Worm (Caenorhabditis elegans) whole organism, young adult: ENCODE results near the gene mtm-3.
A peak's percentile ranks its signal among the peaks of the same experiment; 100 is the strongest.
"Not testable (repeated sequence)": the region's sequence is repeated elsewhere in the genome, so short reads cannot be mapped to it uniquely, and the experiment has no call there.

Experiments used
- B0019.2 ChIP-seq: fragments of 200-800 bp; sonication (Bioruptor generic); conservative IDR thresholded peaks from 2 replicates; pipeline ENCODE4 v1.3.6; 2022; ENCODE audit warnings: missing genetic modification reagents, missing genetic modification characterization, missing compliant biosample characterization
- C17E4.6 ChIP-seq: fragments of 200-800 bp; sonication (Bioruptor generic); IDR thresholded peaks from 2 replicates; pipeline ENCODE4 v1.3.6; 2022; ENCODE audit warnings: missing genetic modification reagents, missing genetic modification characterization, missing compliant biosample characterization
- D2030.7 ChIP-seq: fragments of 200-800 bp; sonication (Bioruptor generic); IDR thresholded peaks from 2 replicates; pipeline ENCODE4 v1.3.6; 2022; ENCODE audit warnings: missing genetic modification reagents, missing genetic modification characterization, missing compliant biosample characterization
- F22D6.2 ChIP-seq: sonication (generic microtip); optimal IDR thresholded peaks from 2 replicates; lab custom pipeline; 2016; ENCODE audit warnings: mild to moderate bottlenecking, missing genetic modification characterization, missing compliant biosample characterization
- F33H1.4 ChIP-seq: fragments of 200-800 bp; sonication (Bioruptor generic); IDR thresholded peaks from 2 replicates; pipeline ENCODE4 v1.3.6; 2022; ENCODE audit warnings: missing genetic modification reagents, missing genetic modification characterization, missing compliant biosample characterization
- Y53G8AR.9 ChIP-seq: fragments of 200-800 bp; sonication (Bioruptor generic); conservative IDR thresholded peaks from 2 replicates; pipeline ENCODE4 v1.3.6; 2022; ENCODE audit warnings: missing genetic modification reagents, missing genetic modification characterization, missing compliant biosample characterization
- Y95B8A.8 ChIP-seq: fragments of 200-800 bp; sonication (Bioruptor generic); IDR thresholded peaks from 2 replicates; pipeline ENCODE4 v1.3.6; 2022; ENCODE audit warnings: missing genetic modification reagents, missing genetic modification characterization, missing compliant biosample characterization
- attf-3 ChIP-seq: fragments of 200-800 bp; sonication (Bioruptor generic); conservative IDR thresholded peaks from 2 replicates; pipeline ENCODE4 v1.3.6; 2022; ENCODE audit warnings: missing genetic modification reagents, missing genetic modification characterization, missing compliant biosample characterization
- attf-6 ChIP-seq: fragments of 200-800 bp; sonication (Bioruptor generic); IDR thresholded peaks from 2 replicates; pipeline ENCODE4 v1.3.6; 2022; ENCODE audit warnings: missing genetic modification reagents, missing genetic modification characterization, missing compliant biosample characterization
- cebp-1 ChIP-seq, 2 experiments: fragments of 200-800 bp in 1 of 2; sonication (Bioruptor generic) in 1 of 2; sonication (generic microtip) in 1 of 2; IDR thresholded peaks in 1 of 2; optimal IDR thresholded peaks in 1 of 2; 2 replicates each; pipeline versions ENCODE4 v1.3.6 to Lab custom; 2017 to 2022; ENCODE audit warnings: missing compliant biosample characterization in 2 of 2, missing genetic modification characterization in 2 of 2, mild to moderate bottlenecking in 1 of 2, missing genetic modification reagents in 1 of 2, moderate library complexity in 1 of 2
- ceh-27 ChIP-seq: fragments of 200-800 bp; sonication (Bioruptor generic); optimal IDR thresholded peaks from 2 replicates; lab custom pipeline; 2018; ENCODE audit warnings: mild to moderate bottlenecking, missing genetic modification characterization, moderate library complexity, missing compliant biosample characterization
- ceh-91 ChIP-seq: fragments of 200-800 bp; sonication (Bioruptor generic); IDR thresholded peaks from 2 replicates; pipeline ENCODE4 v1.3.6; 2022; ENCODE audit warnings: missing genetic modification reagents, missing genetic modification characterization, missing compliant biosample characterization
- dox-1 ChIP-seq: fragments of 200-800 bp; sonication (Bioruptor generic); IDR thresholded peaks from 2 replicates; pipeline ENCODE4 v1.3.6; 2022; ENCODE audit warnings: missing genetic modification reagents, missing genetic modification characterization, missing compliant biosample characterization
- efl-1 ChIP-seq: fragments of 150-350 bp; optimal IDR thresholded peaks from 2 replicates; lab custom pipeline; 2014; ENCODE audit warnings: missing biosample characterization, missing genetic modification reagents, missing genetic modification characterization
- ekl-4 ChIP-seq: fragments of 200-800 bp; sonication (Bioruptor generic); IDR thresholded peaks from 2 replicates; pipeline ENCODE4 v1.3.6; 2022; ENCODE audit warnings: missing genetic modification reagents, missing genetic modification characterization, missing compliant biosample characterization
- hlh-26 ChIP-seq: fragments of 200-800 bp; sonication (Bioruptor generic); conservative IDR thresholded peaks from 2 replicates; pipeline ENCODE4 v1.3.6; 2022; ENCODE audit warnings: missing genetic modification reagents, missing genetic modification characterization, missing compliant biosample characterization
- hmg-1.2 ChIP-seq: fragments of 200-800 bp; sonication (Bioruptor generic); IDR thresholded peaks from 2 replicates; pipeline ENCODE4 v1.3.6; 2022; ENCODE audit warnings: missing genetic modification reagents, missing genetic modification characterization, missing compliant biosample characterization
- hsf-1 ChIP-seq: fragments of 200-800 bp; sonication (Bioruptor generic); IDR thresholded peaks from 2 replicates; pipeline ENCODE4 v1.3.6; 2022; ENCODE audit warnings: missing genetic modification reagents, missing genetic modification characterization, missing compliant biosample characterization
- lsl-1 ChIP-seq: fragments of 200-800 bp; sonication (Bioruptor generic); optimal IDR thresholded peaks from 2 replicates; lab custom pipeline; 2018; ENCODE audit warnings: mild to moderate bottlenecking, missing genetic modification characterization, moderate library complexity, missing compliant biosample characterization
- madf-3 ChIP-seq: fragments of 200-800 bp; sonication (Bioruptor generic); IDR thresholded peaks from 2 replicates; pipeline ENCODE4 v1.3.6; 2022; ENCODE audit warnings: missing genetic modification reagents, missing genetic modification characterization, missing compliant biosample characterization
- madf-6 ChIP-seq: fragments of 200-800 bp; sonication (Bioruptor generic); IDR thresholded peaks from 2 replicates; pipeline ENCODE4 v1.3.6; 2022; ENCODE audit warnings: missing genetic modification reagents, missing genetic modification characterization, missing compliant biosample characterization
- madf-8 ChIP-seq: fragments of 200-800 bp; sonication (Bioruptor generic); conservative IDR thresholded peaks from 2 replicates; pipeline ENCODE4 v1.3.6; 2022; ENCODE audit warnings: missing genetic modification reagents, missing genetic modification characterization, missing compliant biosample characterization
- mcd-1 ChIP-seq: fragments of 200-800 bp; sonication (Bioruptor generic); IDR thresholded peaks from 2 replicates; pipeline ENCODE4 v1.3.6; 2022; ENCODE audit warnings: missing genetic modification reagents, missing genetic modification characterization, missing compliant biosample characterization
- nfya-2 ChIP-seq: fragments of 200-800 bp; sonication (Bioruptor generic); IDR thresholded peaks from 2 replicates; pipeline ENCODE4 v1.3.6; 2022; ENCODE audit warnings: missing genetic modification reagents, missing genetic modification characterization, missing compliant biosample characterization
- nhr-90 ChIP-seq: sonication (generic microtip); optimal IDR thresholded peaks from 2 replicates; lab custom pipeline; 2016; ENCODE audit warnings: missing genotype, mild to moderate bottlenecking, missing genetic modification characterization, missing compliant biosample characterization
- pbrm-1 ChIP-seq: fragments of 200-800 bp; sonication (Bioruptor generic); IDR thresholded peaks from 2 replicates; pipeline ENCODE4 v1.3.6; 2022; ENCODE audit warnings: missing genetic modification reagents, missing genetic modification characterization, missing compliant biosample characterization
- rcor-1 ChIP-seq: fragments of 200-800 bp; sonication (Bioruptor generic); IDR thresholded peaks from 2 replicates; pipeline ENCODE4 v1.3.6; 2022; ENCODE audit warnings: missing genetic modification reagents, missing genetic modification characterization, missing compliant biosample characterization
- snpc-3.4 ChIP-seq: sonication (generic microtip); optimal IDR thresholded peaks from 2 replicates; lab custom pipeline; 2017; ENCODE audit warnings: missing genetic modification characterization, mild to moderate bottlenecking, missing compliant biosample characterization, antibody characterized with exemption, moderate library complexity, missing genotype, missing genetic modification reagents
- tbx-9 ChIP-seq: sonication (generic microtip); optimal IDR thresholded peaks from 2 replicates; lab custom pipeline; 2016; ENCODE audit warnings: borderline replicate concordance, missing genetic modification characterization, inconsistent platforms, missing compliant biosample characterization
- tlf-1 ChIP-seq: fragments of 200-800 bp; sonication (Bioruptor generic); optimal IDR thresholded peaks from 2 replicates; lab custom pipeline; 2018; ENCODE audit warnings: mild to moderate bottlenecking, missing genetic modification characterization, missing compliant biosample characterization
- unc-130 ChIP-seq: sonication (generic microtip); optimal IDR thresholded peaks from 2 replicates; lab custom pipeline; 2016; ENCODE audit warnings: missing genetic modification reagents, missing genetic modification characterization, missing compliant biosample characterization
- xnd-1 ChIP-seq: sonication (generic microtip); optimal IDR thresholded peaks from 2 replicates; lab custom pipeline; 2016; ENCODE audit warnings: missing genotype, missing genetic modification reagents, missing genetic modification characterization, missing compliant biosample characterization

Gene mtm-3

ce11 chrIII:3844173-3844572 lies 43.9 kb upstream of the mtm-3 start:
- TF ChIP-seq madf-6 (GFP tag; lab: Robert Waterston, UW) (peak; percentile 97), snpc-3.4 (tag; lab: Kevin White, UChicago) (peak; percentile 6), ekl-4 (GFP tag; lab: Robert Waterston, UW) (peak; percentile 37; the same call in 1 of the 2 replicates), madf-8 (GFP tag; lab: Robert Waterston, UW) (peak; percentile 87), F33H1.4 (GFP tag; lab: Robert Waterston, UW) (peak; percentile 70), attf-6 (GFP tag; lab: Robert Waterston, UW) (0 out of 2 replicates have a peak, but pooled peaks have one; percentile 32), Y95B8A.8 (GFP tag; lab: Robert Waterston, UW) (peak; percentile 80; the same call in 1 of the 2 replicates), unc-130 (GFP tag; lab: Kevin White, UChicago) (peak; percentile 6), dox-1 (GFP tag; lab: Robert Waterston, UW) (peak; percentile 72), C17E4.6 (peak; percentile 66; the same call in 1 of the 2 replicates), D2030.7 (GFP tag; lab: Robert Waterston, UW) (peak; percentile 81), hsf-1 (GFP tag; lab: Robert Waterston, UW) (peak; percentile 82), B0019.2 (GFP tag; lab: Robert Waterston, UW) (peak; percentile 62; the same call in 1 of the 2 replicates), rcor-1 (peak; percentile 72), hmg-1.2 (GFP tag; lab: Robert Waterston, UW) (peak; percentile 42; the same call in 1 of the 2 replicates), madf-3 (GFP tag; lab: Robert Waterston, UW) (peak; percentile 85), xnd-1 (tag; lab: Kevin White, UChicago) (peak; percentile 80), tlf-1 (GFP tag; lab: Kevin White, UChicago) (peak; percentile 2), pbrm-1 (peak; percentile 42; the same call in 1 of the 2 replicates), lsl-1 (GFP tag; lab: Kevin White, UChicago) (peak; percentile 53), mcd-1 (peak; percentile 27; the same call in 1 of the 2 replicates), Y53G8AR.9 (GFP tag; lab: Robert Waterston, UW) (peak; percentile 81), ceh-91 (GFP tag; lab: Robert Waterston, UW) (peak; percentile 84), efl-1 (peak; percentile 84)

- not testable (repeated sequence) for TF ChIP-seq nhr-90 (tag; lab: Kevin White, UChicago); F22D6.2 (tag; lab: Kevin White, UChicago); ceh-27
Measured at ce11 chrIII:3843514-3843913, 43.2 kb upstream of the mtm-3 start, which contains the start of gene C36A4.4. TSS of gene C36A4.4 (minus strand) at chrIII:3843614.

- TF ChIP-seq hlh-26; hsf-1 (GFP tag; lab: Robert Waterston, UW); nfya-2 (GFP tag; lab: Robert Waterston, UW): not testable (repeated sequence)
- TF ChIP-seq, all 124 proteins: peak for 0; not testable (repeated sequence) for 124
Measured at ce11 chrIII:3840279-3840678, 40.0 kb upstream of the mtm-3 start, which contains the start of gene C36A4.11. TSS of gene C36A4.11 (plus strand) at chrIII:3840579.

ce11 chrIII:3839635-3840034 lies 39.4 kb upstream of the mtm-3 start, which contains the start of gene cyp-25A3:
TSS of gene cyp-25A3 (minus strand) at chrIII:3839735.
- TF ChIP-seq attf-3: no peak
- no peak for TF ChIP-seq cebp-1 (GFP tag; IDR thresholded peaks at IDR 0.05; lab: Robert Waterston, UW)
- TF ChIP-seq cebp-1 (tag; optimal IDR thresholded peaks at IDR 0.05; lab: Kevin White, UChicago): no peak
- TF ChIP-seq tbx-9 (tag; lab: Kevin White, UChicago): no peak
